Worm (Caenorhabditis elegans): ENCODE results near the gene sym-1.

sym-1 gene

DNA sequence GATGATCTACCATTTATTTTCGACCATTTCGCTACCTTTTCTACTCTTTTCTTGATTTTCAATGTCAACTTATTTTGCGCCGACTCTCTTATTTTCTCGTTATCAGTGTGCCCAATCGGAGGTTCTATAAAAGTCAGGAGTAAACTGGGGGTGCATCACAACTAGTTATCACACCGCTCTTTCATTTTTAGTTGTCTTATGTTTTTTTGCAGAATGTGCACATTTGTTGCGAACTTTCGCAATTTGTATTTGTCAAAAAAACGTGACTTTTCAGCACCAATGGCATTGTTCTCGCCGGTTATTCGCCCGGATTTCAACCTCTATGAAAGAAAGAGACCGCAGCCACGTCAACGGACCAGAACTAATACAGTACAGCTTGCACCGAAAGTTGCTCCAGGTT is 43.8 kb upstream of the sym-1 start:
- TF ChIP-seq Y116A8C.19 (tag; optimal IDR thresholded peaks at IDR 0.05; ENCODE audit: borderline replicate concordance) (no peak), nhr-20 (tag; optimal IDR thresholded peaks at IDR 0.05) (no peak), ets-5 (GFP tag; IDR thresholded peaks at IDR 0.05) (no peak), sptf-1 (tag; optimal IDR thresholded peaks at IDR 0.05) (no peak), unc-86 (tag; optimal IDR thresholded peaks at IDR 0.05) (no peak), efl-1 (optimal IDR thresholded peaks at IDR 0.05) (no peak), efl-1 (GFP tag; optimal IDR thresholded peaks at IDR 0.05 in 1 of 2) (peak in 1 of 2 experiments; percentile 51), nhr-71 (tag; optimal IDR thresholded peaks at IDR 0.05) (no peak), nhr-19 (GFP tag; conservative IDR thresholded peaks at IDR 0.05) (no peak), alr-1 (tag; optimal IDR thresholded peaks at IDR 0.05; ENCODE audit: borderline replicate concordance) (no peak), lsy-2 (tag; optimal IDR thresholded peaks at IDR 0.05) (no peak), elt-2 (tag; optimal IDR thresholded peaks at IDR 0.05) (peak; percentile 52), unc-30 (tag; optimal IDR thresholded peaks at IDR 0.05) (no peak), ztf-11 (tag; optimal IDR thresholded peaks at IDR 0.05) (no peak), jun-1 (tag; optimal IDR thresholded peaks at IDR 0.05) (no peak), nhr-85 (tag) (no peak)

ce11 chrX:14539468-14539867 is 42.0 kb upstream of the sym-1 start:
- TF ChIP-seq blmp-1 (tag; optimal IDR thresholded peaks at IDR 0.05) (no peak), elt-2 (tag; optimal IDR thresholded peaks at IDR 0.05) (peak; percentile 47)

DNA sequence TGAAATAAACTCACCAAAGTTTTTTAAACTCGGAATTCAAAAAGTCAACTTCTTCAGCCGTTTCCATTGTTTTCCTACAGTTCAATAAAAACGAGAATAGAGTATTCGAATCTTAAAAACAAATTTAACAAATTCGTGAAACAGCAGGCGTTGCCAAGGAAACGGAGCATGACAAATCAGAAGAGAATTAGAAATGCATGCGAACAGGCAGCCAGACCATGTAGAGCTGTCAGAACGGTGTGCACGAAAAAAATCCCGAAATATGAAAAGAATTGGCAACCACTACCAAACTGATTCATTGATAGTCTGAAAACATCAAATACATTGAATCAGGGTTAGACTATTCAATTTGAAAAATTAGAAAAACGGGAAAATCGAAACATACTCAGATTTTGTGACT is 39.4 kb upstream of the sym-1 start, which contains the start of gene fbxa-81:
TSS of gene fbxa-81 (minus strand) at position 101 of the 400 bp plus-strand sequence.
- TF ChIP-seq unc-62 (GFP tag; optimal IDR thresholded peaks at IDR 0.05), result no peak
- no peak for TF ChIP-seq ama-1 (optimal IDR thresholded peaks at IDR 0.05)
- TF ChIP-seq hlh-4 (tag; optimal IDR thresholded peaks at IDR 0.05), result no peak
- no peak for TF ChIP-seq nhr-84 (tag; optimal IDR thresholded peaks at IDR 0.05)
- TF ChIP-seq efl-3 (GFP tag; optimal IDR thresholded peaks at IDR 0.05), result no peak
- TF ChIP-seq elt-3 (tag; optimal IDR thresholded peaks at IDR 0.05), result no peak
- no peak for TF ChIP-seq egl-13 (tag; optimal IDR thresholded peaks at IDR 0.05)
- TF ChIP-seq dpl-1 (GFP tag; optimal IDR thresholded peaks at IDR 0.05), result no peak
- no peak for TF ChIP-seq lin-39 (tag; optimal IDR thresholded peaks at IDR 0.05)
- no peak for TF ChIP-seq nhr-47 (tag; optimal IDR thresholded peaks at IDR 0.05)
- TF ChIP-seq nhr-85 (tag), result no peak
- no peak for TF ChIP-seq skn-1 (tag; optimal IDR thresholded peaks at IDR 0.05)
- TF ChIP-seq tbx-2 (tag; optimal IDR thresholded peaks at IDR 0.05), result no peak
- no peak for TF ChIP-seq ces-1 (GFP tag; optimal IDR thresholded peaks at IDR 0.05)

DNA sequence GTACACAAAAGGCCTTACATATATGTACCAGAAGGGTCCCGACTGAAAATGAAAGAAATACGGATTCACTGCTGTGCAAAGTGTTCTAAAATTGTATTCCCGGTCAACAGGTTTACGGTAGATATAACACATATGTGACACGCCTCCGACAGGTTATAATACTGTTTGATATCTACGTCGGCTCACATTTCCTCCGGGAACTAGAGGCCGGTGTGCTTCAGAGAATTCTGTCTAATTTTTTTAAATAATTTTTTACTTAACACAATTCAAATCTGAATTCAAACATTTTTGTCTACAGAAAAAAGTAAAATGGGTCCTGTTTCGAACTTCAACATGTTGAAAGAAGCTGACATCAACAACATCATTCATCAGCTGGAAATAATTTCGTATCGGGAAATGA is 38.2 kb upstream of the sym-1 start, which contains the start of gene T24C2.3:
TSS of gene T24C2.3 (plus strand) at position 301 of the 400 bp plus-strand sequence.
- TF ChIP-seq fkh-10 (GFP tag; optimal IDR thresholded peaks at IDR 0.05) (no peak), ztf-11 (tag; optimal IDR thresholded peaks at IDR 0.05) (no peak)

DNA sequence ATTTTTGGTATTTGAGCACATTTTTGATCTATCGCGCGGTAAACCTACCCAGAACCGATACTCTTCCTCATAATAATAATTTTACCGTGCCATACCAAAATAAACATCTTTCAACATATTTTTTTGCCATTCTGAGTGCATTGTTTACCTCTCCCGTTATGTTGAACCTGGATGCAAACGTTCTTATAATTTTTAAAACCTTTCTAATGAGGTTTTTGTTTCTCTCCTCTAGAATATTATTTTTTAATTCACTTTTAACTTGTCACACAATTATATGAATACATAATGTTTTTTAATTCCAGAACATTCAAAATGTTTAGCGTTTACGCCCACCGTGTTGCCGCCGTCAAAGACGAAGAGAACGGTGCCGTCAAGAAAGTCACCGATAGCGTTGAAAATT is 35.9 kb upstream of the sym-1 start, which contains the start of gene enri-2:
TSS of gene enri-2 (plus strand) at position 301 of the 400 bp plus-strand sequence.
- TF ChIP-seq C04F5.9 (tag; optimal IDR thresholded peaks at IDR 0.05), result no peak
- TF ChIP-seq lin-35 (GFP tag; optimal IDR thresholded peaks at IDR 0.05), result no peak
- no peak for TF ChIP-seq mef-2 (tag; optimal IDR thresholded peaks at IDR 0.05)
- no peak for TF ChIP-seq unc-130 (tag; optimal IDR thresholded peaks at IDR 0.05)
- no peak for TF ChIP-seq lin-14 (GFP tag; optimal IDR thresholded peaks at IDR 0.05)
- no peak for TF ChIP-seq nhr-20 (tag; optimal IDR thresholded peaks at IDR 0.05)
- TF ChIP-seq zip-4 (GFP tag; optimal IDR thresholded peaks at IDR 0.05), result no peak
- TF ChIP-seq nhr-12 (tag; optimal IDR thresholded peaks at IDR 0.05), result no peak
- no peak for TF ChIP-seq mab-9 (GFP tag; IDR thresholded peaks at IDR 0.05)
- TF ChIP-seq nhr-47 (tag; optimal IDR thresholded peaks at IDR 0.05), result no peak
- TF ChIP-seq nhr-84 (tag; optimal IDR thresholded peaks at IDR 0.05), result no peak
- no peak for TF ChIP-seq snpc-4 (tag; optimal IDR thresholded peaks at IDR 0.05)
- TF ChIP-seq ama-1 (optimal IDR thresholded peaks at IDR 0.05), result no peak
